Worm (Caenorhabditis elegans) whole organism, young adult: Measurements from ENCODE around the gene F47B7.4.
A peak's percentile ranks its signal among the peaks of the same experiment; 100 is the strongest.

ENCODE experiments used
- B0035.1 ChIP-seq: sonication (generic microtip); optimal IDR thresholded peaks from 2 replicates; lab custom pipeline; 2016; ENCODE audit warnings: missing genetic modification characterization, mild to moderate bottlenecking, missing compliant biosample characterization, missing genotype, missing genetic modification reagents
- F22D6.2 ChIP-seq: sonication (generic microtip); optimal IDR thresholded peaks from 2 replicates; lab custom pipeline; 2016; ENCODE audit warnings: mild to moderate bottlenecking, missing genetic modification characterization, missing compliant biosample characterization
- F52B5.7 ChIP-seq: sonication (generic microtip); optimal IDR thresholded peaks from 2 replicates; lab custom pipeline; 2016; ENCODE audit warnings: mild to moderate bottlenecking, missing genetic modification characterization, missing compliant biosample characterization
- F57A8.1 ChIP-seq: fragments of 200-800 bp; sonication (Bioruptor generic); optimal IDR thresholded peaks from 2 replicates; lab custom pipeline; 2018; ENCODE audit warnings: mild to moderate bottlenecking, missing genetic modification characterization, moderate library complexity, missing compliant biosample characterization
- K11D2.4 ChIP-seq: fragments of 200-800 bp; sonication (Bioruptor generic); IDR thresholded peaks from 2 replicates; pipeline ENCODE4 v1.3.6; 2022; ENCODE audit warnings: missing genetic modification reagents, missing genetic modification characterization, missing compliant biosample characterization
- K12H6.12 ChIP-seq: fragments of 200-800 bp; sonication (Bioruptor generic); optimal IDR thresholded peaks from 2 replicates; lab custom pipeline; 2018; ENCODE audit warnings: mild to moderate bottlenecking, missing genetic modification characterization, missing compliant biosample characterization
- T26A5.8 ChIP-seq: sonication (generic microtip); optimal IDR thresholded peaks from 2 replicates; lab custom pipeline; 2016; ENCODE audit warnings: missing genetic modification characterization, missing compliant biosample characterization
- Y67H2A.10 ChIP-seq: fragments of 200-800 bp; sonication (Bioruptor generic); conservative IDR thresholded peaks from 2 replicates; pipeline ENCODE4 v1.3.6; 2022; ENCODE audit warnings: missing genetic modification reagents, missing genetic modification characterization, missing compliant biosample characterization
- akir-1 ChIP-seq: fragments of 200-800 bp; sonication (Bioruptor generic); optimal IDR thresholded peaks from 2 replicates; lab custom pipeline; 2018; ENCODE audit warnings: mild to moderate bottlenecking, missing genetic modification characterization, moderate library complexity, missing compliant biosample characterization
- aptf-2 ChIP-seq: fragments of 200-800 bp; sonication (Bioruptor generic); conservative IDR thresholded peaks from 2 replicates; pipeline ENCODE4 v1.3.6; 2022; ENCODE audit warnings: missing genetic modification reagents, missing genetic modification characterization, missing compliant biosample characterization
- attf-5 ChIP-seq: fragments of 200-800 bp; sonication (Bioruptor generic); optimal IDR thresholded peaks from 2 replicates; lab custom pipeline; 2018; ENCODE audit warnings: mild to moderate bottlenecking, missing genetic modification characterization, missing compliant biosample characterization
- bed-1 ChIP-seq: fragments of 200-800 bp; sonication (Bioruptor generic); IDR thresholded peaks from 2 replicates; pipeline ENCODE4 v1.3.6; 2022; ENCODE audit warnings: missing genetic modification reagents, missing genetic modification characterization, missing compliant biosample characterization
- ceh-79 ChIP-seq: sonication (generic microtip); optimal IDR thresholded peaks from 2 replicates; lab custom pipeline; 2017; ENCODE audit warnings: mild to moderate bottlenecking, missing genetic modification characterization, missing compliant biosample characterization
- die-1 ChIP-seq: sonication (generic microtip); optimal IDR thresholded peaks from 2 replicates; lab custom pipeline; 2016; ENCODE audit warnings: missing genotype, mild to moderate bottlenecking, missing genetic modification characterization, missing compliant biosample characterization
- efl-1 ChIP-seq: fragments of 150-350 bp; optimal IDR thresholded peaks from 2 replicates; lab custom pipeline; 2014; ENCODE audit warnings: missing biosample characterization, missing genetic modification reagents, missing genetic modification characterization
- egl-18 ChIP-seq: fragments of 200-800 bp; sonication (Bioruptor generic); IDR thresholded peaks from 2 replicates; pipeline ENCODE4 v1.3.6; 2022; ENCODE audit warnings: missing genetic modification reagents, missing genetic modification characterization, missing compliant biosample characterization
- egrh-3 ChIP-seq: fragments of 200-800 bp; sonication (Bioruptor generic); IDR thresholded peaks from 2 replicates; pipeline ENCODE4 v1.3.6; 2022; ENCODE audit warnings: missing genetic modification reagents, missing genetic modification characterization, missing compliant biosample characterization
- fkh-3 ChIP-seq: sonication (generic microtip); optimal IDR thresholded peaks from 2 replicates; lab custom pipeline; 2016; ENCODE audit warnings: mild to moderate bottlenecking, missing genetic modification characterization, missing compliant biosample characterization
- gei-17 ChIP-seq: fragments of 200-800 bp; sonication (Bioruptor generic); optimal IDR thresholded peaks from 2 replicates; lab custom pipeline; 2018; ENCODE audit warnings: mild to moderate bottlenecking, missing genetic modification characterization, missing compliant biosample characterization
- him-1 ChIP-seq: sonication (generic microtip); optimal IDR thresholded peaks from 2 replicates; lab custom pipeline; 2016; ENCODE audit warnings: missing genotype, missing genetic modification reagents, missing genetic modification characterization, missing compliant biosample characterization
- madf-10 ChIP-seq: sonication (generic microtip); optimal IDR thresholded peaks from 2 replicates; lab custom pipeline; 2016; ENCODE audit warnings: mild to moderate bottlenecking, missing genetic modification characterization, missing compliant biosample characterization
- madf-3 ChIP-seq: fragments of 200-800 bp; sonication (Bioruptor generic); IDR thresholded peaks from 2 replicates; pipeline ENCODE4 v1.3.6; 2022; ENCODE audit warnings: missing genetic modification reagents, missing genetic modification characterization, missing compliant biosample characterization
- madf-8 ChIP-seq: fragments of 200-800 bp; sonication (Bioruptor generic); conservative IDR thresholded peaks from 2 replicates; pipeline ENCODE4 v1.3.6; 2022; ENCODE audit warnings: missing genetic modification reagents, missing genetic modification characterization, missing compliant biosample characterization
- nfya-1 ChIP-seq: sonication (generic microtip); optimal IDR thresholded peaks from 2 replicates; lab custom pipeline; 2017; ENCODE audit warnings: antibody characterized with exemption, missing compliant biosample characterization, missing genetic modification characterization, borderline replicate concordance; ENCODE audit not compliant: insufficient read depth
- nfya-2 ChIP-seq: fragments of 200-800 bp; sonication (Bioruptor generic); IDR thresholded peaks from 2 replicates; pipeline ENCODE4 v1.3.6; 2022; ENCODE audit warnings: missing genetic modification reagents, missing genetic modification characterization, missing compliant biosample characterization
- nfyb-1 ChIP-seq: fragments of 200-800 bp; sonication (Bioruptor generic); IDR thresholded peaks from 2 replicates; pipeline ENCODE4 v1.3.6; 2022; ENCODE audit warnings: missing genetic modification reagents, missing genetic modification characterization, missing compliant biosample characterization
- pbrm-1 ChIP-seq: fragments of 200-800 bp; sonication (Bioruptor generic); IDR thresholded peaks from 2 replicates; pipeline ENCODE4 v1.3.6; 2022; ENCODE audit warnings: missing genetic modification reagents, missing genetic modification characterization, missing compliant biosample characterization
- rcor-1 ChIP-seq: fragments of 200-800 bp; sonication (Bioruptor generic); IDR thresholded peaks from 2 replicates; pipeline ENCODE4 v1.3.6; 2022; ENCODE audit warnings: missing genetic modification reagents, missing genetic modification characterization, missing compliant biosample characterization
- rec-8 ChIP-seq, 2 experiments: sonication (generic microtip); optimal IDR thresholded peaks; 2 replicates each; lab custom pipeline; 2016; ENCODE audit warnings: mild to moderate bottlenecking in 2 of 2, missing genetic modification characterization in 2 of 2, missing genetic modification reagents in 2 of 2, missing genotype in 2 of 2, missing biosample characterization in 1 of 2, missing compliant biosample characterization in 1 of 2, moderate library complexity in 1 of 2
- snpc-1.1 ChIP-seq: sonication (generic microtip); optimal IDR thresholded peaks from 2 replicates; lab custom pipeline; 2017; ENCODE audit warnings: missing genetic modification characterization, mild to moderate bottlenecking, missing compliant biosample characterization, antibody characterized with exemption, moderate library complexity, missing genotype, missing genetic modification reagents; ENCODE audit not compliant: insufficient read depth
- somi-1 ChIP-seq: fragments of 200-800 bp; sonication (Bioruptor generic); optimal IDR thresholded peaks from 2 replicates; lab custom pipeline; 2018; ENCODE audit warnings: mild to moderate bottlenecking, missing genetic modification characterization, missing compliant biosample characterization
- tlf-1 ChIP-seq: fragments of 200-800 bp; sonication (Bioruptor generic); optimal IDR thresholded peaks from 2 replicates; lab custom pipeline; 2018; ENCODE audit warnings: mild to moderate bottlenecking, missing genetic modification characterization, missing compliant biosample characterization
- zfh-2 ChIP-seq: fragments of 200-800 bp; sonication (Bioruptor generic); conservative IDR thresholded peaks from 2 replicates; pipeline ENCODE4 v1.3.6; 2022; ENCODE audit warnings: missing genetic modification reagents, missing genetic modification characterization, missing compliant biosample characterization
- zim-3 ChIP-seq: sonication (generic microtip); optimal IDR thresholded peaks from 2 replicates; lab custom pipeline; 2017; ENCODE audit warnings: mild to moderate bottlenecking, missing genetic modification characterization, moderate library complexity, missing compliant biosample characterization
- ztf-18 ChIP-seq: sonication (generic microtip); optimal IDR thresholded peaks from 2 replicates; lab custom pipeline; 2016; ENCODE audit warnings: missing genotype, mild to moderate bottlenecking, missing genetic modification characterization, missing compliant biosample characterization
- ztf-22 ChIP-seq: fragments of 200-800 bp; sonication (Bioruptor generic); optimal IDR thresholded peaks from 2 replicates; lab custom pipeline; 2018; ENCODE audit warnings: mild to moderate bottlenecking, missing genetic modification characterization, moderate library complexity, missing compliant biosample characterization
- ztf-6 ChIP-seq: fragments of 200-800 bp; sonication (Bioruptor generic); IDR thresholded peaks from 2 replicates; pipeline ENCODE4 v1.3.6; 2022; ENCODE audit warnings: missing genetic modification reagents, missing genetic modification characterization, missing compliant biosample characterization

Gene F47B7.4

ce11 chrX:3755046-3755445 is 11.4 kb downstream of the F47B7.4 start:
- TF ChIP-seq bed-1 (GFP tag; lab: Robert Waterston, UW) = 0 out of 2 replicates have a peak, but pooled peaks have one; percentile 56
- peak; percentile 58; the same call in 1 of the 2 replicates for TF ChIP-seq nfya-2 (GFP tag; lab: Robert Waterston, UW)

- TF ChIP-seq tlf-1 (no peak), fkh-3 (tag; lab: Kevin White, UChicago) (peak; percentile 15), ztf-18 (no peak), snpc-1.1 (tag; lab: Kevin White, UChicago) (no peak), rcor-1 (no peak), zfh-2 (GFP tag; lab: Robert Waterston, UW) (peak; percentile 69; the same call in 1 of the 2 replicates), egrh-3 (GFP tag; lab: Robert Waterston, UW) (peak; percentile 82), nfyb-1 (GFP tag; lab: Robert Waterston, UW) (0 out of 2 replicates have a peak, but pooled peaks have one; percentile 8)
Measured at ce11 chrX:3752443-3752842, 14.0 kb downstream of the F47B7.4 start.

ce11 chrX:3751370-3751769 is 15.1 kb downstream of the F47B7.4 start:
- peak; percentile 67 for TF ChIP-seq zfh-2 (GFP tag; lab: Robert Waterston, UW)
- TF ChIP-seq B0035.1 (tag; lab: Kevin White, UChicago) = no peak
- no peak for TF ChIP-seq ceh-79
- no peak for TF ChIP-seq madf-10

ce11 chrX:3743190-3743589 is 23.3 kb downstream of the F47B7.4 start:
- no peak for TF ChIP-seq pbrm-1 (GFP tag; lab: Robert Waterston, UW)

ce11 chrX:3742223-3742622 is 24.2 kb downstream of the F47B7.4 start, which contains the start of gene fkh-2:
Gene fkh-2 (minus strand): TSS chrX:3742323.
- no peak for TF ChIP-seq ztf-6 (GFP tag; lab: Robert Waterston, UW)
- no peak for TF ChIP-seq zim-3 (tag; lab: Kevin White, UChicago)
- no peak for TF ChIP-seq madf-8 (GFP tag; lab: Robert Waterston, UW)
- TF ChIP-seq K11D2.4 (GFP tag; lab: Robert Waterston, UW) = no peak
- no peak for TF ChIP-seq him-1 (tag; lab: Kevin White, UChicago)
- no peak for TF ChIP-seq gei-17 (GFP tag; lab: Kevin White, UChicago)
- TF ChIP-seq ztf-22 (GFP tag; lab: Kevin White, UChicago) = no peak
- no peak for TF ChIP-seq aptf-2 (GFP tag; lab: Robert Waterston, UW)
- no peak for TF ChIP-seq nfya-1 (tag; lab: Kevin White, UChicago)
- no peak for TF ChIP-seq F52B5.7 (tag; lab: Kevin White, UChicago)

- TF ChIP-seq attf-5 (GFP tag; lab: Kevin White, UChicago) = no peak
- no peak for TF ChIP-seq die-1 (tag; lab: Kevin White, UChicago)
Measured at ce11 chrX:3738617-3739016, 27.8 kb downstream of the F47B7.4 start.

- TF ChIP-seq F57A8.1 (GFP tag; lab: Kevin White, UChicago) (no peak), efl-1 (GFP tag; lab: Kevin White, UChicago) (no peak), madf-3 (GFP tag; lab: Robert Waterston, UW) (no peak), T26A5.8 (tag; lab: Kevin White, UChicago) (no peak), nfyb-1 (GFP tag; lab: Robert Waterston, UW) (no peak), F22D6.2 (tag; lab: Kevin White, UChicago) (no peak), egl-18 (GFP tag; lab: Robert Waterston, UW) (no peak), zim-3 (tag; lab: Kevin White, UChicago) (no peak), K12H6.12 (tag; lab: Kevin White, UChicago) (no peak), ztf-22 (GFP tag; lab: Kevin White, UChicago) (no peak), Y67H2A.10 (GFP tag; lab: Robert Waterston, UW) (no peak), akir-1 (no peak), rec-8 (tag; optimal IDR thresholded peaks at IDR 0.05; lab: Kevin White, UChicago) (no peak), fkh-3 (tag; lab: Kevin White, UChicago) (no peak), somi-1 (GFP tag; lab: Kevin White, UChicago) (no peak)
Measured at ce11 chrX:3733732-3734131, 32.7 kb downstream of the F47B7.4 start, which contains the start of gene tag-18. Gene tag-18 (minus strand): TSS chrX:3734036.
